Worm (Caenorhabditis elegans): Measurements from ENCODE around the gene rnst-2.

rnst-2 gene

ce11 chrV:1021456-1021855 is 39.9 kb upstream of the rnst-2 start (continued):
- no peak for TF ChIP-seq nhr-90 (tag; optimal IDR thresholded peaks at IDR 0.05)
- no peak for TF ChIP-seq ceh-100 (GFP tag; IDR thresholded peaks at IDR 0.05)
- no peak for TF ChIP-seq lin-26 (GFP tag; IDR thresholded peaks at IDR 0.05)
- no peak for TF ChIP-seq ama-1 (optimal IDR thresholded peaks at IDR 0.05)
- TF ChIP-seq ama-1 (GFP tag; optimal IDR thresholded peaks at IDR 0.05), result no peak
- TF ChIP-seq ztf-26 (tag; optimal IDR thresholded peaks at IDR 0.05), result no peak
- TF ChIP-seq egl-18 (GFP tag; IDR thresholded peaks at IDR 0.05), result no peak
- no peak for TF ChIP-seq aptf-2 (GFP tag; conservative IDR thresholded peaks at IDR 0.05)
- TF ChIP-seq ztf-6 (GFP tag; IDR thresholded peaks at IDR 0.05), result no peak
- peak; percentile 1 for TF ChIP-seq F52B5.7 (tag; optimal IDR thresholded peaks at IDR 0.05)
- peak; percentile 79 for TF ChIP-seq zfh-2 (GFP tag; conservative IDR thresholded peaks at IDR 0.05)
- TF ChIP-seq nhr-179 (tag; optimal IDR thresholded peaks at IDR 0.05), result no peak
- no peak for TF ChIP-seq tbx-9 (tag; optimal IDR thresholded peaks at IDR 0.05; ENCODE audit: borderline replicate concordance)
- no peak for TF ChIP-seq let-607 (tag; optimal IDR thresholded peaks at IDR 0.05)
- TF ChIP-seq F39B2.1 (GFP tag; IDR thresholded peaks at IDR 0.05), result no peak
- TF ChIP-seq C17E4.6 (GFP tag; IDR thresholded peaks at IDR 0.05), result no peak
- peak; percentile 56; the same call in 1 of the 2 replicates for TF ChIP-seq ztf-25 (GFP tag; IDR thresholded peaks at IDR 0.05)
- TF ChIP-seq nhr-120 (GFP tag; IDR thresholded peaks at IDR 0.05), result no peak
- no peak for TF ChIP-seq snpc-3.4 (tag; optimal IDR thresholded peaks at IDR 0.05)
- no peak for TF ChIP-seq F10E7.11 (tag; optimal IDR thresholded peaks at IDR 0.05)
- no peak for TF ChIP-seq snpc-1.3 (tag; optimal IDR thresholded peaks at IDR 0.05; ENCODE audit: insufficient read depth)
- no peak for TF ChIP-seq egl-44 (GFP tag; IDR thresholded peaks at IDR 0.05)
- TF ChIP-seq madf-6 (GFP tag; IDR thresholded peaks at IDR 0.05), result no peak
- no peak for TF ChIP-seq sea-2 (GFP tag; IDR thresholded peaks at IDR 0.05)
- TF ChIP-seq nfya-2 (GFP tag; IDR thresholded peaks at IDR 0.05), result no peak
- TF ChIP-seq F49E8.2 (tag; optimal IDR thresholded peaks at IDR 0.05; ENCODE audit: insufficient read depth), result no peak
- no peak for TF ChIP-seq B0019.2 (GFP tag; conservative IDR thresholded peaks at IDR 0.05)
- no peak for TF ChIP-seq lsy-27 (tag; optimal IDR thresholded peaks at IDR 0.05; ENCODE audit: borderline replicate concordance, insufficient read depth)
- TF ChIP-seq unc-130 (GFP tag; optimal IDR thresholded peaks at IDR 0.05), result no peak
- TF ChIP-seq rcor-1 (GFP tag; IDR thresholded peaks at IDR 0.05), result no peak
- no peak for TF ChIP-seq ztf-3 (GFP tag; optimal IDR thresholded peaks at IDR 0.05)
- TF ChIP-seq hmg-1.2 (GFP tag; IDR thresholded peaks at IDR 0.05), result no peak
- no peak for TF ChIP-seq F22D6.2 (tag; optimal IDR thresholded peaks at IDR 0.05)
- TF ChIP-seq ZK185.1 (tag; optimal IDR thresholded peaks at IDR 0.05; ENCODE audit: poor library complexity, severe bottlenecking), result no peak
- TF ChIP-seq Y95B8A.8 (GFP tag; IDR thresholded peaks at IDR 0.05), result 0 out of 2 replicates have a peak, but pooled peaks have one; percentile 44
- no peak for TF ChIP-seq dox-1 (GFP tag; IDR thresholded peaks at IDR 0.05)
- no peak for TF ChIP-seq Y79H2A.3 (GFP tag; conservative IDR thresholded peaks at IDR 0.05)
- TF ChIP-seq nhr-27 (tag; optimal IDR thresholded peaks at IDR 0.05), result no peak
- no peak for TF ChIP-seq B0035.1 (tag; optimal IDR thresholded peaks at IDR 0.05)
- TF ChIP-seq fkh-3 (tag; optimal IDR thresholded peaks at IDR 0.05), result no peak
- TF ChIP-seq athp-1 (tag; optimal IDR thresholded peaks at IDR 0.05), result no peak
- no peak for TF ChIP-seq xnd-1 (tag; optimal IDR thresholded peaks at IDR 0.05)
- TF ChIP-seq tlf-1 (GFP tag; optimal IDR thresholded peaks at IDR 0.05), result no peak
- TF ChIP-seq rec-8 (tag; optimal IDR thresholded peaks at IDR 0.05), result no peak
- TF ChIP-seq tbp1 (GFP tag; optimal IDR thresholded peaks at IDR 0.05), result no peak
- no peak for TF ChIP-seq lag-1 (GFP tag; IDR thresholded peaks at IDR 0.05)
- TF ChIP-seq nfya-1 (tag; optimal IDR thresholded peaks at IDR 0.05; ENCODE audit: borderline replicate concordance, insufficient read depth), result no peak
- no peak for TF ChIP-seq attf-5 (GFP tag; optimal IDR thresholded peaks at IDR 0.05)

All from whole organism, young adult.